Worm (Caenorhabditis elegans): ENCODE results near the gene C03G5.14.
"Not testable (repeated sequence)": the region's sequence is repeated elsewhere in the genome, so short reads cannot be mapped to it uniquely, and the experiment has no call there.

The C03G5.14 gene

ce11 chrX:8500922-8501321 lies 20.8 kb upstream of the C03G5.14 start, which contains the start of gene grd-4:
Gene grd-4 (plus strand): TSS chrX:8501222.
- TF ChIP-seq dao-5 (tag; optimal IDR thresholded peaks at IDR 0.05), result no peak
- no peak for TF ChIP-seq him-1 (tag; optimal IDR thresholded peaks at IDR 0.05)

DNA sequence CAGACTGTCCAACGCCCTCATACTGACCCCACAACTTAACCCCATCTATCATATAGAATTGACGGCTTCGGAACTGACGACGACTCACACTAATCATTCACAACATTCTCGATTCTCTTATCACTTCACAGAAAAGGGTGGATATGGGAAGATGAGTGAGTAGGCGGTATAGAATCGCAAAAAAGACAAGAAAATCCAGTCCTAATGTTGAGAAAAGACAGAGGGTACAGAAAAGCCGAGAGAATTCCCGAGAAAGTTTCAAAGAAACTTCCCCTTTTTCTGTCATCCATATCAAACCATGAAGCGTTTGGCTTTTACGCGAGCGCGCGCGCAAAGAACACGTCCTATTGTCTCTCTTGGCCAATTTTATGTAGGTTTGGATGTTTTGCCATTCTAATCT lies 17.5 kb upstream of the C03G5.14 start:
- TF ChIP-seq dao-5 (tag; optimal IDR thresholded peaks at IDR 0.05), result no peak
- no peak for TF ChIP-seq him-1 (tag; optimal IDR thresholded peaks at IDR 0.05)
- TF ChIP-seq W03F9.2 (tag; optimal IDR thresholded peaks at IDR 0.05), result no peak

ce11 chrX:8507053-8507452 lies 14.7 kb upstream of the C03G5.14 start:
- no peak for TF ChIP-seq W03F9.2 (tag; optimal IDR thresholded peaks at IDR 0.05)
- TF ChIP-seq him-1 (tag; optimal IDR thresholded peaks at IDR 0.05), result no peak
- TF ChIP-seq dao-5 (tag; optimal IDR thresholded peaks at IDR 0.05), result no peak

DNA sequence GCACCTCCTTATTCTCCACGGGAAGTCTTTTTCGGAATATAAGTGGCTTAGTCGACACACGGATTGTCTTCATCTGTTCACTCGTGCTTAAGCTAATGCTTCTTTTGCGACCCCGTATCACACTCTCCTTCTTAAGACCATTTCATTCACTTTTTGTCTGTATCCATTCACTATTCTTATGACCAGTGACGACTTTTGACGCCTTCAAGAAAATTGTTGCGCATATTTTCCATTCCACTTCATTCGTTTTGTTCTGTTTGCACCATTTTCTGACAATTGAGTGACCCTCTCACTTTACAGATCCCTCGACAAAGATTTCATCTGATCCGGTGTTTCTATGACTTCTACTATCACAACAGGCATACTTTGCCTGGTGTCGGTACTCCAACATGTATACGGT lies 14.1 kb upstream of the C03G5.14 start, which contains the start of gene H03E18.1:
H03E18.1 (plus strand) TSS at position 301 of the 400 bp plus-strand sequence.
- no peak for TF ChIP-seq him-1 (tag; optimal IDR thresholded peaks at IDR 0.05)
- TF ChIP-seq W03F9.2 (tag; optimal IDR thresholded peaks at IDR 0.05), result no peak
- no peak for TF ChIP-seq dao-5 (tag; optimal IDR thresholded peaks at IDR 0.05)

ce11 chrX:8509088-8509487 lies 12.6 kb upstream of the C03G5.14 start:
- TF ChIP-seq him-1 (tag; optimal IDR thresholded peaks at IDR 0.05) (no peak), dao-5 (tag; optimal IDR thresholded peaks at IDR 0.05) (no peak), W03F9.2 (tag; optimal IDR thresholded peaks at IDR 0.05) (no peak)

- TF ChIP-seq dao-5 (tag; optimal IDR thresholded peaks at IDR 0.05) (no peak), W03F9.2 (tag; optimal IDR thresholded peaks at IDR 0.05) (no peak), him-1 (tag; optimal IDR thresholded peaks at IDR 0.05) (no peak)
Measured at ce11 chrX:8520402-8520801, 1.3 kb upstream of the C03G5.14 start, which contains the start of gene H03E18.2. Gene H03E18.2 (minus strand): TSS chrX:8520502.

- TF ChIP-seq him-1 (tag; optimal IDR thresholded peaks at IDR 0.05) (no peak), dao-5 (tag; optimal IDR thresholded peaks at IDR 0.05) (no peak), W03F9.2 (tag; optimal IDR thresholded peaks at IDR 0.05) (no peak)
Measured at ce11 chrX:8523000-8523399, 1.3 kb downstream of the C03G5.14 start.

- no peak for TF ChIP-seq W03F9.2 (tag; optimal IDR thresholded peaks at IDR 0.05)
- no peak for TF ChIP-seq dao-5 (tag; optimal IDR thresholded peaks at IDR 0.05)
- no peak for TF ChIP-seq him-1 (tag; optimal IDR thresholded peaks at IDR 0.05)
Measured at ce11 chrX:8527950-8528349, 6.2 kb downstream of the C03G5.14 start, which contains the start of gene flp-5. Gene flp-5 (plus strand): TSS chrX:8528250.

ce11 chrX:8535006-8535405 lies 13.3 kb downstream of the C03G5.14 start, which contains the start of gene nspc-1:
Gene nspc-1 (minus strand): TSS chrX:8535106.
- not testable (repeated sequence) for TF ChIP-seq W03F9.2, him-1, dao-5 (tag; optimal IDR thresholded peaks at IDR 0.05)

DNA sequence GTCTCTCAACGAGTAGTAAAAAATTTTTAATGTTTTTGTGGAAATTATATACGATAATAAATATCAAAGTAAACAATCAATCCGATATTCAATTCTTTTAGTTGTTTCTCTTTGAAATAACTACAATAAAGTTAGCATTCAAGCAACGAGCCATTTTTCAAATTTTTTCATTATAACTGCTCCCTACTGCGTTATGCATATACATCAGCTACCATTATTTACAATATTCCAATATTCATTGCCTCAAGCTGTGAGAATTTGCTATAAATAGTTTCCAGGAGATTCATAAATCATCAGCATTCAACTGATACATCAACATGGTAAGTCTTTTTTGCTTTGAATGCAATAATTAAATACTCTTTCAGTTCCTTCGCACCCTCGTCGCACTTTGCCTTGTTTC lies 15.1 kb downstream of the C03G5.14 start, which contains the start of gene nspc-3:
nspc-3 (plus strand) TSS at position 301 of the 400 bp plus-strand sequence.
- TF ChIP-seq W03F9.2 (tag; optimal IDR thresholded peaks at IDR 0.05), result no peak
- TF ChIP-seq dao-5 (tag; optimal IDR thresholded peaks at IDR 0.05), result no peak
- no peak for TF ChIP-seq him-1 (tag; optimal IDR thresholded peaks at IDR 0.05)

- not testable (repeated sequence) for TF ChIP-seq him-1, W03F9.2, dao-5 (tag; optimal IDR thresholded peaks at IDR 0.05)
Measured at ce11 chrX:8538262-8538776, 16.6 kb downstream of the C03G5.14 start, which contains the start of the genes nspc-4 and nspc-5. Gene nspc-4 (minus strand): TSS chrX:8538362. Gene nspc-5 (plus strand): TSS chrX:8538726.

DNA sequence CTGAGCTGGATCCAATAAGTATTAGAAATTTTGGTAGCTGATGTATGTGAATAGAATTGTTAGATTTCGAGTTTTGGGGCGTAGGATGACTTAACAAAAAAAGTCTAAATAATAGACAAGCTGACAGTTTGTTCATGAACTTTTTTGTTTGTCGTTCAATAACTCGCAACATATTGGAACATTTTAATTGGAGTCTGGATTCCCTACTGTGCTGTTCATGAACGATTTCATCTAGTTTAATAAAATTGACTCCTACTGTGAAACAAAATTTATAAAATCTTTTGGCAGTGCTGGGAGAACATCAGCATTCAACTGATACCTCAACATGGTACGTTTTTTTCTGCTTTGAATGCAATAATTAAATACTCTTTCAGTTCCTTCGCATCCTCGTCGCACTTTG lies 19.8 kb downstream of the C03G5.14 start, which contains the start of gene nspc-7:
nspc-7 (plus strand) TSS at position 301 of the 400 bp plus-strand sequence.
- TF ChIP-seq dao-5, him-1, W03F9.2 (tag; optimal IDR thresholded peaks at IDR 0.05): not testable (repeated sequence)

ce11 chrX:8545971-8546442 lies 24.3 kb downstream of the C03G5.14 start, which contains the start of gene sdha-1:
Gene sdha-1 (minus strand): TSS chrX:8546021.
- TF ChIP-seq him-1 (tag; optimal IDR thresholded peaks at IDR 0.05), result peak; percentile 29
- TF ChIP-seq W03F9.2 (tag; optimal IDR thresholded peaks at IDR 0.05), result peak; percentile 78
- TF ChIP-seq dao-5 (tag; optimal IDR thresholded peaks at IDR 0.05), result no peak

DNA sequence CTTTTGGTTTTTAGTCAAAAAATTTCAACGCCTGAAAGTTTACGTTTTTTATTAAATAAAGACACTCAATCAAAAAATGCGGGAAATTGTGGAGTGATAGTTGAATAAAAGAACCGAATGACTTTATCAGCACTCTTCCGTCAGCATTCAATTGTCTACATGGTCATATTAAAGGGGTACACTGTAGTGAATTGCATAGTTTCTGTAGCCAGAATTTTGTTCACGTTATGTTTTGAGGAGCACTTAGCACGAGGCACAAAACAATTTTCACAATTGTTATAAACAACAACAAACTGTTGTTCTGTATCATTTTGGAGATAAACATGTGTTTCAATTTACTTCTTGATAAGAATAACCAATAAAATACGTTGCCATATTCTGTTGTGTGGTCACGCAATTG lies 27.3 kb downstream of the C03G5.14 start, which contains the start of gene D2021.4:
D2021.4 (minus strand) TSS at position 48 of the 400 bp plus-strand sequence.
- TF ChIP-seq him-1 (tag; optimal IDR thresholded peaks at IDR 0.05) (no peak), W03F9.2 (tag; optimal IDR thresholded peaks at IDR 0.05) (no peak), dao-5 (tag; optimal IDR thresholded peaks at IDR 0.05) (no peak)

All from whole organism, L4/young adult.